Worm (Caenorhabditis elegans) whole organism, midembryonic: Measurements from ENCODE around the gene C46C11.4.

Source experiments
- flt-1 ChIP-seq: fragments of 200-800 bp; sonication (Bioruptor generic); IDR thresholded peaks from 2 replicates; pipeline ENCODE4 v1.3.6; 2022; ENCODE audit warnings: missing genetic modification characterization, missing compliant biosample characterization
- klf-2 ChIP-seq: fragments of 200-800 bp; sonication (Bioruptor generic); conservative IDR thresholded peaks from 2 replicates; pipeline ENCODE4 v1.3.6; 2022; ENCODE audit warnings: missing genetic modification reagents, missing genetic modification characterization, missing compliant biosample characterization
- med-1 ChIP-seq: sonication (generic microtip); optimal IDR thresholded peaks from 2 replicates; lab custom pipeline; 2017; ENCODE audit warnings: missing genetic modification characterization, mild to moderate bottlenecking, missing compliant biosample characterization, antibody characterized with exemption, missing genetic modification reagents; ENCODE audit not compliant: insufficient read depth
- tab-1 ChIP-seq: fragments of 200-800 bp; sonication (Bioruptor generic); IDR thresholded peaks from 2 replicates; pipeline ENCODE4 v1.3.6; 2022; ENCODE audit warnings: missing genetic modification characterization, missing compliant biosample characterization

DNA sequence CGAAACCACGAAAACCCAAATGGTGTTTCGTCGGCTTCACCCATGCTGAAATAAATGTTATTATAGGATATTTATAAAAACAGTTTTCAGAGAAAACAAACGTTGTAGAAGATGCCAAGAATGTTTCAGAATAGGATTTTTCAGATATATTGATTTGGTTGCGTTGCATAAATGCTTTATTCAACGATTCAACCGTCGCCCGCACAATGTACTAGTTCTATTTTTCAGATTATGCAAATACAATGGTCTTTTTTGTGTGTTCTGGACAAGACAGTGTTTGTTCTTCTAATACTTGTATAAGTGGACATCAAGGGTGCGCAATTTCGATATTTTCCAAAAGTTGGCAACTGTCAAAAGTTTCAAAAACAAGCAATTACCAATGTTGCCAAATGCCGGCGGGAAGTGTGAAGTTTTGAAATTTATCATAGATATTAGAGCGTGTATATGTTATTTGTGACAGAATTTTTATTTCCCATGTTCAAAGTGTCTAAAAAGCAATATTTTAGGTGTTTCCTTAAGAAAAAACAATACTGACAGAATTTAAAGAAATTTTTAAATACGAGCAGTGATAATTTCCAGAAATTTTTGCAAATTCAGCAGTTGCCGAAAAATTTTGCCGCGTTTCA lies 44.3 kb upstream of the C46C11.4 start, which contains the start of gene K02G10.5:
- TF ChIP-seq flt-1 (GFP tag; lab: Robert Waterston, UW) (no peak), tab-1 (GFP tag; lab: Robert Waterston, UW) (no peak), med-1 (GFP tag; lab: Kevin White, UChicago) (no peak), klf-2 (GFP tag; lab: Robert Waterston, UW) (no peak)
